Worm (Caenorhabditis elegans) whole organism, L4/young adult: ENCODE data around the gene K12H4.2.

Experiments
- W03F9.2 ChIP-seq: fragments of 150-350 bp; optimal IDR thresholded peaks from 2 replicates; lab custom pipeline; 2014; ENCODE audit warnings: missing biosample characterization, missing genetic modification characterization
- dao-5 ChIP-seq: sonication (generic microtip); optimal IDR thresholded peaks from 2 replicates; lab custom pipeline; 2016; ENCODE audit warnings: missing genotype, missing genetic modification characterization, moderate library complexity, missing compliant biosample characterization

DNA sequence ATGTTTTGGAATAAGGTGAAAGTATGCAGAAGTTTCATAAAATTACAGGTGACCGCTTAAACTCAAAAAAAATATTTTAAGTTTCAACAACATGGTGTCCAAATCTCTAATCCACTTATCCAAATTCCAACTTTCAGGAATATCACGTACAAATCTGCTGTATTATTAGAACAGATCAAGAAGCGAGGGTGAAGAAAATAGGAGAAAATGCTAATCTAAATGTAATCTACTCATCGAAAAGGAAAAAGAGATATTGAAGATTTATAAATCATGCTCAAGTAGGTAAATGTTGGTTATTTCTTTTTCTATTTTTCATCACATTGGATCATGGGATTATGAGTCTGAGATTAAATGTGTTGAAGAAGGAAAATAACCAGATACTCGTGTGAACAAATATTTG, 46.0 kb upstream of the K12H4.2 start:
- TF ChIP-seq dao-5 (tag; lab: Kevin White, UChicago) (no peak), W03F9.2 (tag; lab: Kevin White, UChicago) (no peak)
